Fruit fly (Drosophila melanogaster) whole organism, prepupa: ENCODE measurements around the gene Gld2.

Experiments used
- CG10631 ChIP-seq: fragments of 200-800 bp; sonication (Bioruptor generic); optimal IDR thresholded peaks from 2 replicates; lab custom pipeline; 2016; ENCODE audit warnings: missing biosample characterization, missing genetic modification characterization
- CG10669 ChIP-seq: fragments of 200-800 bp; sonication (Bioruptor generic); optimal IDR thresholded peaks from 3 replicates; lab custom pipeline; 2018; ENCODE audit warnings: missing biosample characterization, mild to moderate bottlenecking, missing genetic modification characterization, moderate library complexity
- CG11762 ChIP-seq: fragments of 200-800 bp; sonication (Bioruptor generic); optimal IDR thresholded peaks from 3 replicates; lab custom pipeline; 2016; ENCODE audit warnings: missing biosample characterization, missing genetic modification characterization; ENCODE audit not compliant: insufficient read depth
- CG11902 ChIP-seq: fragments of 200-800 bp; sonication (Bioruptor generic); optimal IDR thresholded peaks from 3 replicates; lab custom pipeline; 2016; ENCODE audit warnings: missing biosample characterization, missing genetic modification characterization
- CG1621 ChIP-seq: fragments of 200-800 bp; sonication (Bioruptor generic); optimal IDR thresholded peaks from 3 replicates; lab custom pipeline; 2018; ENCODE audit warnings: missing biosample characterization, mild to moderate bottlenecking, missing genetic modification characterization
- CG3032 ChIP-seq: fragments of 200-800 bp; optimal IDR thresholded peaks from 2 replicates; lab custom pipeline; 2019; ENCODE audit warnings: missing biosample characterization, mild to moderate bottlenecking, missing genetic modification characterization, moderate library complexity
- CG31627 ChIP-seq: fragments of 200-800 bp; sonication (Bioruptor generic); optimal IDR thresholded peaks from 3 replicates; lab custom pipeline; 2016; ENCODE audit warnings: missing biosample characterization, missing genetic modification characterization
- CG32006 ChIP-seq: fragments of 200-800 bp; sonication (Bioruptor generic); optimal IDR thresholded peaks from 3 replicates; lab custom pipeline; 2017; ENCODE audit warnings: missing biosample characterization, mild to moderate bottlenecking, missing genetic modification characterization
- CG34406 ChIP-seq: fragments of 200-800 bp; sonication (Bioruptor generic); optimal IDR thresholded peaks from 3 replicates; lab custom pipeline; 2016; ENCODE audit warnings: missing biosample characterization, missing genetic modification characterization
- CG4318 ChIP-seq: fragments of 200-800 bp; sonication (Bioruptor generic); optimal IDR thresholded peaks from 3 replicates; lab custom pipeline; 2017; ENCODE audit warnings: missing biosample characterization, mild to moderate bottlenecking, missing genetic modification characterization
- CG6276 ChIP-seq: fragments of 200-800 bp; sonication (Bioruptor generic); optimal IDR thresholded peaks from 2 replicates; lab custom pipeline; 2017; ENCODE audit warnings: missing biosample characterization, mild to moderate bottlenecking, missing genetic modification characterization
- CG6792 ChIP-seq: fragments of 200-800 bp; sonication (Bioruptor generic); optimal IDR thresholded peaks from 3 replicates; lab custom pipeline; 2016; ENCODE audit warnings: missing biosample characterization, missing genetic modification characterization
- CG6808 ChIP-seq: fragments of 200-800 bp; sonication (Bioruptor generic); optimal IDR thresholded peaks from 3 replicates; lab custom pipeline; 2017; ENCODE audit warnings: missing biosample characterization, missing genetic modification characterization, mild to moderate bottlenecking, moderate library complexity, missing genetic modification reagents
- CG7368 ChIP-seq: fragments of 200-800 bp; sonication (Bioruptor generic); optimal IDR thresholded peaks from 3 replicates; lab custom pipeline; 2016; ENCODE audit warnings: missing biosample characterization, missing genetic modification characterization
- CG8319 ChIP-seq: fragments of 200-800 bp; sonication (Bioruptor generic); optimal IDR thresholded peaks from 3 replicates; lab custom pipeline; 2016; ENCODE audit warnings: missing biosample characterization, missing genetic modification characterization
- Eip75B ChIP-seq: fragments of 200-800 bp; sonication (Bioruptor generic); optimal IDR thresholded peaks from 3 replicates; lab custom pipeline; 2016; ENCODE audit warnings: missing biosample characterization, missing genetic modification characterization
- Eip78C ChIP-seq: fragments of 200-800 bp; sonication (Bioruptor generic); peaks from one replicate; lab custom pipeline; 2016; ENCODE audit warnings: missing biosample characterization, missing genetic modification characterization
- Ets21C ChIP-seq: fragments of 200-800 bp; sonication (Bioruptor generic); optimal IDR thresholded peaks from 3 replicates; lab custom pipeline; 2016; ENCODE audit warnings: missing biosample characterization, missing genetic modification characterization
- Ets96B ChIP-seq: fragments of 200-800 bp; optimal IDR thresholded peaks from 2 replicates; lab custom pipeline; 2019; ENCODE audit warnings: missing biosample characterization, mild to moderate bottlenecking, missing genetic modification characterization, moderate library complexity
- Gug ChIP-seq: fragments of 200-800 bp; sonication (Bioruptor generic); IDR thresholded peaks from 2 replicates; pipeline ENCODE4 v1.3.6; 2022; ENCODE audit warnings: missing biosample characterization, missing genetic modification characterization
- Hr39 ChIP-seq: fragments of 200-800 bp; sonication (Bioruptor generic); optimal IDR thresholded peaks from 2 replicates; lab custom pipeline; 2016; ENCODE audit warnings: missing biosample characterization, missing genetic modification characterization
- Hr4 ChIP-seq: fragments of 200-800 bp; sonication (Bioruptor generic); optimal IDR thresholded peaks from 3 replicates; lab custom pipeline; 2016; ENCODE audit warnings: missing biosample characterization, missing genetic modification characterization
- Met ChIP-seq: fragments of 200-800 bp; sonication (Bioruptor generic); optimal IDR thresholded peaks from 3 replicates; lab custom pipeline; 2016; ENCODE audit warnings: missing biosample characterization, missing genetic modification characterization
- OdsH ChIP-seq: fragments of 200-800 bp; sonication (Bioruptor generic); optimal IDR thresholded peaks from 3 replicates; lab custom pipeline; 2016; ENCODE audit warnings: missing biosample characterization, missing genetic modification characterization
- Smox ChIP-seq: fragments of 200-800 bp; sonication (Bioruptor generic); optimal IDR thresholded peaks from 3 replicates; lab custom pipeline; 2016; ENCODE audit warnings: missing biosample characterization, missing genetic modification characterization
- Sox102F ChIP-seq: fragments of 200-800 bp; sonication (Bioruptor generic); optimal IDR thresholded peaks from 2 replicates; lab custom pipeline; 2016; ENCODE audit warnings: missing biosample characterization, mild to moderate bottlenecking, missing genetic modification characterization
- Sox14 ChIP-seq: fragments of 200-800 bp; sonication (Bioruptor generic); optimal IDR thresholded peaks from 3 replicates; lab custom pipeline; 2016; ENCODE audit warnings: missing biosample characterization, missing genetic modification characterization
- achi ChIP-seq: fragments of 200-800 bp; sonication (Bioruptor generic); optimal IDR thresholded peaks from 3 replicates; lab custom pipeline; 2016; ENCODE audit warnings: missing biosample characterization, missing genetic modification characterization
- acj6 ChIP-seq: fragments of 200-800 bp; sonication (Bioruptor generic); optimal IDR thresholded peaks from 3 replicates; lab custom pipeline; 2016; ENCODE audit warnings: missing biosample characterization, missing genetic modification characterization
- cyc ChIP-seq: fragments of 200-800 bp; sonication (Bioruptor generic); optimal IDR thresholded peaks from 3 replicates; lab custom pipeline; 2016; ENCODE audit warnings: missing biosample characterization, missing genetic modification characterization
- dsx ChIP-seq: fragments of 200-800 bp; optimal IDR thresholded peaks from 3 replicates; lab custom pipeline; 2019; ENCODE audit warnings: missing biosample characterization, mild to moderate bottlenecking, missing genetic modification characterization, moderate library complexity; ENCODE audit not compliant: poor library complexity, severe bottlenecking
- esn ChIP-seq: fragments of 200-800 bp; sonication (Bioruptor generic); optimal IDR thresholded peaks from 2 replicates; lab custom pipeline; 2016; ENCODE audit warnings: missing biosample characterization, mild to moderate bottlenecking, missing genetic modification characterization, moderate library complexity
- lz ChIP-seq: fragments of 200-800 bp; sonication (Bioruptor generic); optimal IDR thresholded peaks from 3 replicates; lab custom pipeline; 2016; ENCODE audit warnings: missing biosample characterization, missing genetic modification characterization
- net ChIP-seq: fragments of 200-800 bp; sonication (Bioruptor generic); optimal IDR thresholded peaks from 3 replicates; lab custom pipeline; 2016; ENCODE audit warnings: missing biosample characterization, missing genetic modification characterization
- pdm3 ChIP-seq: fragments of 200-800 bp; sonication (Bioruptor generic); optimal IDR thresholded peaks from 3 replicates; lab custom pipeline; 2016; ENCODE audit warnings: missing biosample characterization, missing genetic modification characterization
- salr ChIP-seq, 2 experiments: fragments of 200-800 bp; sonication (Bioruptor generic); optimal IDR thresholded peaks; 3 replicates each; lab custom pipeline; 2016 to 2018; ENCODE audit warnings: missing biosample characterization in 2 of 2, missing genetic modification characterization in 2 of 2, mild to moderate bottlenecking in 1 of 2
- spab ChIP-seq: fragments of 200-800 bp; sonication (Bioruptor generic); optimal IDR thresholded peaks from 2 replicates; lab custom pipeline; 2017; ENCODE audit warnings: missing biosample characterization, mild to moderate bottlenecking, missing genetic modification characterization, missing genetic modification reagents
- svp ChIP-seq: fragments of 200-800 bp; sonication (Bioruptor generic); peaks from one replicate; lab custom pipeline; 2016; ENCODE audit warnings: missing biosample characterization, missing genetic modification characterization
- topi ChIP-seq: fragments of 200-800 bp; sonication (Bioruptor generic); optimal IDR thresholded peaks from 3 replicates; lab custom pipeline; 2016; ENCODE audit warnings: missing biosample characterization, missing genetic modification characterization
- vri ChIP-seq: fragments of 200-800 bp; sonication (Bioruptor generic); optimal IDR thresholded peaks from 3 replicates; lab custom pipeline; 2016; ENCODE audit warnings: missing biosample characterization, mild to moderate bottlenecking, missing genetic modification characterization

Gld2 gene

DNA sequence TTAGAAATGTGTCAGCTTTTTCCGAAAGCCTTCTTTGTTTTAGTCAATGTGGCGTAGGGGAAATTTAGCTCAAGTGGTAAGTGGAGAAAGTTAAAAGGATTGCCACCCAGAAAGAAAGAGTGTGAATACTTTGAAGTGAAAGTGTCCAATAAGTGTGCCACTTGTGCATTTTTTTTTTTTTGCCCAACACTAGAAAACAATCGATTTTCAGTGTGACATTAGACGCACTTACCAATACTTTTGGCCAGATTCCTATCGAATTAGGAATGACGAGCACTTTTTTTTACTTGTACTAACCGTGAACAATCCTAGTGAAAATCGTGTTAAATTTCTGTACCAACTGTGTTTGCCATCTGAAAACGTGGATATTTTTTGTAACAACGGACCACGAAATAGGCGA lies at the start of gene Gld2:
Gene Gld2, plus strand, starts transcription at position 301 of the 400 bp plus-strand sequence.
- TF ChIP-seq Gug (no peak), CG10669 (GFP tag; lab: Kevin White, UChicago) (no peak), topi (GFP tag; lab: Kevin White, UChicago) (no peak), Sox102F (GFP tag; lab: Kevin White, UChicago) (no peak), CG11762 (GFP tag; lab: Kevin White, UChicago) (no peak), achi (GFP tag; lab: Kevin White, UChicago) (no peak), CG10631 (GFP tag; lab: Kevin White, UChicago) (no peak)

DNA sequence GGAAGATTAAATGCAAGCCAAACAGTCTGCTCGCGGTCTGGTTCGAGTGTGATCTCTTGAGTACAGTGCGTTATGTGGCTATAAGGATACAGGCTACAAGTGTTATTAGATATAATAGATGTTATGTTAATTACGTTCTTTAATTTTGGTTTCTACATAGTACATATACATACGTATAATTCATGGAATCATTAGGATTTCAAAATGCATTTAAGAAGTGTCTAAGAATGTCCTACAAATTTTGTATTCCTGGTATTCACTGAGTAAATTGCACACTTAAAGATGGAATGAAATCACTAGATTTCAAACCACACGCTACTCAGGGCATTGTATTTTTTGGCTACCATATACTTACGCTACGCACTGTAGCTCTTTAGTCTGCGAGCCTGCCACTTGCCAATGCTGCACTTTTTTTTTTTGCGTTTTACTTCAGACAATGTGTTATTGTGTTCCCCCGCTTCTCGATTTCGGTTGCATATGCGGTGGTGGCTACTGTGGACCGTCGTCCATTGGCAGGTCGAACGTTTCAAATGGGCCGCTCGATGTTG lies 48.3 kb upstream of the Gld2 start:
- peak; percentile 3 for TF ChIP-seq CG10669 (GFP tag; lab: Kevin White, UChicago)
- TF ChIP-seq lz (GFP tag; lab: Kevin White, UChicago), result peak; percentile 1
- peak; percentile 20 for TF ChIP-seq Eip75B (GFP tag; lab: Kevin White, UChicago)
- TF ChIP-seq spab, result peak; percentile 39
- peak; percentile 9 for TF ChIP-seq Hr4
- peak; percentile 49 for TF ChIP-seq CG6792 (GFP tag; lab: Kevin White, UChicago)
- TF ChIP-seq Sox14, result no peak
- peak; percentile 10 for TF ChIP-seq Ets96B (tag; lab: Kevin White, UChicago)
- peak; percentile 45 for TF ChIP-seq dsx
- no peak for TF ChIP-seq CG6276
- TF ChIP-seq CG4318, result no peak
- TF ChIP-seq svp (GFP tag; lab: Kevin White, UChicago), result peak; percentile 77
- TF ChIP-seq Smox (GFP tag; lab: Kevin White, UChicago), result peak; percentile 36
- peak; percentile 39 for TF ChIP-seq Met (GFP tag; lab: Kevin White, UChicago)
- TF ChIP-seq CG32006, result peak; percentile 29
- TF ChIP-seq CG7368 (GFP tag; lab: Kevin White, UChicago), result peak; percentile 22
- peak; percentile 20 for TF ChIP-seq Hr39
- TF ChIP-seq CG3032 (tag; lab: Kevin White, UChicago), result peak; percentile 27
- TF ChIP-seq CG6808 (GFP tag; lab: Kevin White, UChicago), result peak; percentile 41
- TF ChIP-seq CG10631 (GFP tag; lab: Kevin White, UChicago), result peak; percentile 18
- no peak for TF ChIP-seq salr (GFP tag; optimal IDR thresholded peaks at IDR 0.05; lab: Kevin White, UChicago)
- no peak for TF ChIP-seq CG11902 (GFP tag; lab: Kevin White, UChicago)
- peak; percentile 19 for TF ChIP-seq acj6
- TF ChIP-seq Sox102F (GFP tag; lab: Kevin White, UChicago), result no peak
- TF ChIP-seq pdm3 (GFP tag; lab: Kevin White, UChicago), result no peak
- peak; percentile 21 for TF ChIP-seq cyc
- peak; percentile 17 for TF ChIP-seq achi (GFP tag; lab: Kevin White, UChicago)
- TF ChIP-seq CG1621 (tag; lab: Kevin White, UChicago), result no peak
- no peak for TF ChIP-seq Gug
- TF ChIP-seq topi (GFP tag; lab: Kevin White, UChicago), result peak; percentile 35
- TF ChIP-seq esn (GFP tag; lab: Kevin White, UChicago), result peak; percentile 36
- no peak for TF ChIP-seq vri (GFP tag; lab: Kevin White, UChicago)
- TF ChIP-seq CG31627 (GFP tag; lab: Kevin White, UChicago), result peak; percentile 25
- TF ChIP-seq Eip78C (GFP tag; lab: Kevin White, UChicago), result peak; percentile 88
- TF ChIP-seq OdsH (GFP tag; lab: Kevin White, UChicago), result no peak
- TF ChIP-seq CG8319, result no peak
- TF ChIP-seq Ets21C (GFP tag; lab: Kevin White, UChicago), result peak; percentile 12

DNA sequence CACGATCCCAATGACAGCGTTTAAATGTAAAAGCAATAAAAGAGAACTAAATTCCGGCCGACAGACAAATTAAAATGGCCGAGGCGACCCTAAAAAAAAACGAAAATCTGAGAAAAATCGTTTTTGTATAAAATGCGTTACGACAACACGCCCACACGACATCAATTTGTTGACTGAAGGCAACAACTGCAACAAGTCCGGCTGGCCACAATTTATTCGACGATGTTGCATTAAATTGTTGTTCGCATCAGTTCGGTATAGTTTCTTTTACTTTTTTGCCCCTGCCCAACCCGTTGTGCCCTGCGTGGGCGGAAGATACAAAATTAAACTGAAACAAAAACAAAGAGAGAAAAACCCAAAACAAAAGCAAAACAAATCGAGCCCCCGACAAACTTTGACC lies 40.0 kb upstream of the Gld2 start:
- TF ChIP-seq net (no peak), CG10631 (GFP tag; lab: Kevin White, UChicago) (no peak), CG6276 (no peak), vri (GFP tag; lab: Kevin White, UChicago) (no peak), CG34406 (GFP tag; lab: Kevin White, UChicago) (no peak)
